Fruit fly (Drosophila melanogaster) whole organism, pupa: Measurements from ENCODE around the gene Kaz-m1.
A peak's percentile ranks its signal among the peaks of the same experiment; 100 is the strongest.

Source experiments
- CG13204 ChIP-seq: fragments of 200-800 bp; sonication (Bioruptor generic); optimal IDR thresholded peaks from 2 replicates; lab custom pipeline; 2018; ENCODE audit warnings: missing biosample characterization, mild to moderate bottlenecking, missing genetic modification characterization, moderate library complexity
- CG14655 ChIP-seq: fragments of 200-800 bp; sonication (Bioruptor generic); optimal IDR thresholded peaks from 3 replicates; lab custom pipeline; 2017; ENCODE audit warnings: mild to moderate bottlenecking, missing biosample characterization, missing genetic modification reagents, missing genetic modification characterization
- CG34367 ChIP-seq: fragments of 200-800 bp; sonication (Bioruptor generic); optimal IDR thresholded peaks from 2 replicates; lab custom pipeline; 2018; ENCODE audit warnings: missing biosample characterization, mild to moderate bottlenecking, missing genetic modification characterization
- CG4496 ChIP-seq: fragments of 200-800 bp; sonication (Bioruptor generic); IDR thresholded peaks from 3 replicates; pipeline ENCODE4 v1.3.6; 2022; ENCODE audit warnings: missing biosample characterization, missing genetic modification characterization
- D1 ChIP-seq: fragments of 200-800 bp; sonication (Bioruptor generic); optimal IDR thresholded peaks from 2 replicates; lab custom pipeline; 2018; ENCODE audit warnings: missing biosample characterization, mild to moderate bottlenecking, missing genetic modification characterization, moderate library complexity
- Snoo ChIP-seq: fragments of 200-800 bp; sonication (Bioruptor generic); optimal IDR thresholded peaks from 3 replicates; lab custom pipeline; 2017; ENCODE audit warnings: missing biosample characterization, mild to moderate bottlenecking, missing genetic modification characterization, inconsistent platforms
- gl ChIP-seq: fragments of 200-800 bp; sonication (Bioruptor generic); optimal IDR thresholded peaks from 2 replicates; lab custom pipeline; 2018; ENCODE audit warnings: missing biosample characterization, mild to moderate bottlenecking, missing genetic modification characterization

DNA sequence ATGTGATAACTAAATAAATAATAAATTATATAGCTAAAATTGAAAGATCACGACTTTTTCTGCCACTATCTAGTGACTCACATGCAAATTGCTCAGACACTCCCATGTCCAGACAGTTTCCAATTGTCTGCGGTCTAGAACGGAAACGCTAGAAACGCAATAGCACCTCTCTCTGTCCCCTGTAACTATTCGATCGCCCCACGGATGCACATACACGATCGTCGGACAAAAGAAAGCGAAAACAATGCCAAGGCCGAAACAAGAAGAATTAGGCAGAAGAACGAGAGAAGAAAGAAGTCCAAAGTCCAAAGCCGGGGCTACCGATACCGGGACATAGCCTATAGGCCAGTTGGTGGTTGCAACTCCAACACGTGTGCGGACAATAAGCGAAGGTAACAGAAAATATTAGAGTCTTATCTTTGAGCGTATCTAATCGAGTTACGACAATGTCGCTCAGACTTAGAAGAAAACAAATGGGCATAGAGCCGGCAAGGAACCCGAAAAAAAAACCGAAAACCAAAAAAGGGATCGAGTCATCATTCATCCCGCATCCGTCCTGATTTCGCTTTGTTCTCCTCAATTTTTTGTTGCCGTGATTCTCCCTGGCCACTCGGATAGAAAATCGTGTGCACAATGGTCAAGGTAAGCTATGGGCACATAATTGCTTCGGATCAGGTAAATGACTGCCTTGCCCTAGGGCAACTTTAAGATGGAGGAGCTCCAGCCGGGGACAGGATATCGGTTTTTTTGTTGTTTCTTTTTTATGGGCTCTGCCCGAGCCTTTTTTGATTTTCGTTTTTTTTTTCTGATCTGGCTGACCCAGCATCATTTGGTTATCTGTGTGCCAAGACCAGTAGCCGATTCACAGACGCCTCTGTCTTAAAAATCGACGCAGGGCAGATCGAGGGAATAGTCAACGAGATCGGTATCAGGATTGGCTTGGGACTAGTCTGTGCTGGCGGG, 13.5 kb upstream of the Kaz-m1 start:
- TF ChIP-seq CG14655 (no peak), CG34367 (tag; lab: Kevin White, UChicago) (no peak), D1 (tag; lab: Kevin White, UChicago) (no peak), gl (no peak), CG4496 (no peak), CG13204 (GFP tag; lab: Kevin White, UChicago) (peak; percentile 17), Snoo (tag; lab: Kevin White, UChicago) (no peak)
